Worm (Caenorhabditis elegans): Measurements from ENCODE around the gene srh-68.

DNA sequence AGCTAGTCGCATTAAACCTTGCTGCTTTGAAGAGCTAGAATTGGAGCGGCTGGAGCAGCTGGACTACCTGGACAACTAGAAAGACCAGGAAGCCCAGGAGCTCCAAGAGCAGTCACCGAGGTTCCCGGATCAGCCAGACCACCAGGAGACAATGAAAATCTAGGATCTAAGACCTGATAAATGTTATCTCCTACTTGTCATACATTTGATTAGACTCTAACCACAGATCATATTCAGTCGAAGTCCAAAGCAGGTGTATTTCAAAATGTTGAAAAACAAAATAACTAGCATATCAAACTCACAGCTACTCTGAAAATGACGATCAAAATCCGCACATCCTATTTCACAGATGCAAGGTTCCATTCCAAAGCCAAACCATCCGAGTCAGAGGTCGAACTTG, 15.2 kb upstream of the srh-68 start, which contains the start of gene srz-6:
- no peak for TF ChIP-seq W03F9.2 (tag; optimal IDR thresholded peaks at IDR 0.05)
- no peak for TF ChIP-seq him-1 (tag; optimal IDR thresholded peaks at IDR 0.05)
- no peak for TF ChIP-seq dao-5 (tag; optimal IDR thresholded peaks at IDR 0.05)
